Fruit fly (Drosophila melanogaster): ENCODE results near the gene CG34057.

- TF ChIP-seq h (optimal IDR thresholded peaks at IDR 0.05) (no peak), Sin3A (optimal IDR thresholded peaks at IDR 0.05) (no peak), Myc (optimal IDR thresholded peaks at IDR 0.05) (no peak), ttk (optimal IDR thresholded peaks at IDR 0.05) (no peak), insv (optimal IDR thresholded peaks at IDR 0.05) (no peak), psq (optimal IDR thresholded peaks at IDR 0.05) (no peak)
Observed at dm6 chr3L:883786-884185, 13.4 kb upstream of the CG34057 start.

Measured in Kc167 (cell line).